Fruit fly (Drosophila melanogaster) whole organism, embryonic: ENCODE results near the gene Bicra.

ENCODE experiments used
- BEAF-32 ChIP-seq: fragments of 200-800 bp; sonication (Bioruptor generic); optimal IDR thresholded peaks from 3 replicates; lab custom pipeline; 2017; ENCODE audit warnings: missing biosample characterization, missing genetic modification characterization, mild to moderate bottlenecking, moderate library complexity, missing genetic modification reagents
- CG11695 ChIP-seq: fragments of 200-800 bp; sonication (Bioruptor generic); IDR thresholded peaks from 3 replicates; pipeline ENCODE4 v1.3.6; 2022; ENCODE audit warnings: missing biosample characterization, missing genetic modification characterization
- CG12744 ChIP-seq: fragments of 200-800 bp; sonication (Bioruptor generic); optimal IDR thresholded peaks from 2 replicates; lab custom pipeline; 2016; ENCODE audit warnings: missing biosample characterization, missing genetic modification characterization
- CG15073 ChIP-seq: fragments of 200-800 bp; sonication (Bioruptor generic); optimal IDR thresholded peaks from 2 replicates; lab custom pipeline; 2016; ENCODE audit warnings: missing biosample characterization, missing genetic modification characterization
- CG1603 ChIP-seq: fragments of 200-800 bp; sonication (Bioruptor generic); optimal IDR thresholded peaks from 2 replicates; lab custom pipeline; 2019; ENCODE audit warnings: missing biosample characterization, mild to moderate bottlenecking, missing genetic modification characterization, moderate library complexity
- CG17361 ChIP-seq: fragments of 200-800 bp; sonication (Bioruptor generic); IDR thresholded peaks from 3 replicates; pipeline ENCODE4 v1.3.6; 2022; ENCODE audit warnings: missing biosample characterization, missing genetic modification characterization
- CG17385 ChIP-seq: fragments of 200-800 bp; sonication (Bioruptor generic); optimal IDR thresholded peaks from 3 replicates; lab custom pipeline; 2018; ENCODE audit warnings: missing biosample characterization, mild to moderate bottlenecking, missing genetic modification characterization
- CG17912 ChIP-seq: fragments of 200-800 bp; sonication (Bioruptor generic); optimal IDR thresholded peaks from 2 replicates; lab custom pipeline; 2018; ENCODE audit warnings: missing biosample characterization, mild to moderate bottlenecking, missing genetic modification characterization
- CG2120 ChIP-seq: fragments of 200-800 bp; sonication (Bioruptor generic); optimal IDR thresholded peaks from 3 replicates; lab custom pipeline; 2016; ENCODE audit warnings: missing biosample characterization, missing genetic modification characterization
- CG30431 ChIP-seq: fragments of 200-800 bp; sonication (Bioruptor generic); optimal IDR thresholded peaks from 2 replicates; lab custom pipeline; 2017; ENCODE audit warnings: missing biosample characterization, missing genetic modification characterization
- CG31224 ChIP-seq: fragments of 200-800 bp; sonication (Bioruptor generic); IDR thresholded peaks from 2 replicates; pipeline ENCODE4 v1.3.6; 2022; ENCODE audit warnings: missing biosample characterization, missing genetic modification characterization
- CG34224 ChIP-seq: fragments of 200-800 bp; sonication (Bioruptor generic); IDR thresholded peaks from 3 replicates; pipeline ENCODE4 v1.3.6; 2022; ENCODE audit warnings: missing biosample characterization, missing genetic modification characterization; ENCODE audit not compliant: partially characterized antibody
- CG6683 ChIP-seq: fragments of 200-800 bp; sonication (Bioruptor generic); optimal IDR thresholded peaks from 2 replicates; lab custom pipeline; 2017; ENCODE audit warnings: missing biosample characterization, mild to moderate bottlenecking, missing genetic modification characterization, missing genetic modification reagents
- CG6854 ChIP-seq: fragments of 200-800 bp; sonication (Bioruptor generic); optimal IDR thresholded peaks from 3 replicates; lab custom pipeline; 2017; ENCODE audit warnings: missing biosample characterization, mild to moderate bottlenecking, missing genetic modification characterization
- CG7745 ChIP-seq: fragments of 200-800 bp; sonication (Bioruptor generic); optimal IDR thresholded peaks from 2 replicates; lab custom pipeline; 2018; ENCODE audit warnings: missing biosample characterization, mild to moderate bottlenecking, missing genetic modification characterization, moderate library complexity
- CG7987 ChIP-seq: fragments of 200-800 bp; sonication (Bioruptor generic); optimal IDR thresholded peaks from 2 replicates; lab custom pipeline; 2018; ENCODE audit warnings: missing biosample characterization, mild to moderate bottlenecking, missing genetic modification characterization, moderate library complexity
- CG9932 ChIP-seq: fragments of 200-800 bp; sonication (Bioruptor generic); IDR thresholded peaks from 2 replicates; pipeline ENCODE4 v1.3.6; 2022; ENCODE audit warnings: missing biosample characterization, missing genetic modification characterization
- Chrac-16 ChIP-seq: fragments of 200-800 bp; sonication (Bioruptor generic); optimal IDR thresholded peaks from 3 replicates; lab custom pipeline; 2016; ENCODE audit warnings: missing biosample characterization, missing genetic modification characterization
- CkIIα-i1 ChIP-seq: fragments of 200-800 bp; sonication (Bioruptor generic); IDR thresholded peaks from 2 replicates; pipeline ENCODE4 v1.3.6; 2022; ENCODE audit warnings: missing biosample characterization, missing genetic modification characterization
- Dfd ChIP-seq, 2 experiments: fragments of >200 bp; optimal IDR thresholded peaks; 2 replicates each; lab custom pipeline; 2017; ENCODE audit warnings: missing biosample characterization in 2 of 2, missing genetic modification characterization in 2 of 2
- Drgx ChIP-seq: fragments of 200-800 bp; sonication (Bioruptor generic); IDR thresholded peaks from 2 replicates; pipeline ENCODE4 v1.3.6; 2022; ENCODE audit warnings: missing biosample characterization, missing genetic modification characterization
- Eip74EF ChIP-seq, 2 experiments: fragments of 200-800 bp in 1 of 2; fragments of >200 bp in 1 of 2; sonication (Bioruptor generic) in 1 of 2; optimal IDR thresholded peaks; 2 replicates each; lab custom pipeline; 2017 to 2019; ENCODE audit warnings: missing biosample characterization in 2 of 2, missing genetic modification characterization in 2 of 2, mild to moderate bottlenecking in 1 of 2, moderate library complexity in 1 of 2
- HLH3B ChIP-seq: fragments of 200-800 bp; sonication (Bioruptor generic); IDR thresholded peaks from 2 replicates; pipeline ENCODE4 v1.3.6; 2022; ENCODE audit warnings: missing biosample characterization, missing genetic modification characterization
- HLH4C ChIP-seq: fragments of 200-800 bp; sonication (Bioruptor generic); IDR thresholded peaks from 3 replicates; pipeline ENCODE4 v1.3.6; 2022; ENCODE audit warnings: missing biosample characterization, missing genetic modification characterization; ENCODE audit not compliant: partially characterized antibody
- Hand ChIP-seq: fragments of 200-800 bp; sonication (Bioruptor generic); optimal IDR thresholded peaks from 2 replicates; lab custom pipeline; 2017; ENCODE audit warnings: mild to moderate bottlenecking, missing biosample characterization, missing genetic modification reagents, missing genetic modification characterization
- Hr78 ChIP-seq, 2 experiments: fragments of 200-800 bp in 1 of 2; fragments of >200 bp in 1 of 2; sonication (Bioruptor generic) in 1 of 2; optimal IDR thresholded peaks; 2 replicates each; lab custom pipeline; 2017 to 2019; ENCODE audit warnings: missing biosample characterization in 2 of 2, missing genetic modification characterization in 2 of 2, mild to moderate bottlenecking in 1 of 2, moderate library complexity in 1 of 2
- MBD-R2 ChIP-seq: fragments of 200-800 bp; sonication (Bioruptor generic); IDR thresholded peaks from 2 replicates; pipeline ENCODE4 v1.3.6; 2022; ENCODE audit warnings: missing biosample characterization, missing genetic modification characterization
- Mad ChIP-seq: fragments of 200-800 bp; sonication (Bioruptor generic); optimal IDR thresholded peaks from 2 replicates; lab custom pipeline; 2016; ENCODE audit warnings: missing biosample characterization, missing genetic modification characterization
- NFAT ChIP-seq: fragments of 200-800 bp; sonication (Bioruptor generic); IDR thresholded peaks from 2 replicates; pipeline ENCODE4 v1.3.6; 2022; ENCODE audit warnings: missing biosample characterization, missing genetic modification characterization
- Six4 ChIP-seq: fragments of 200-800 bp; sonication (Bioruptor generic); optimal IDR thresholded peaks from 2 replicates; lab custom pipeline; 2016; ENCODE audit warnings: missing biosample characterization, missing genetic modification characterization
- Ssrp ChIP-seq: fragments of 200-800 bp; sonication (Bioruptor generic); optimal IDR thresholded peaks from 2 replicates; lab custom pipeline; 2018; ENCODE audit warnings: missing biosample characterization, mild to moderate bottlenecking, missing genetic modification characterization, moderate library complexity
- Taf1 ChIP-seq: fragments of 200-800 bp; sonication (Bioruptor generic); IDR thresholded peaks from 2 replicates; pipeline ENCODE4 v1.3.6; 2022; ENCODE audit warnings: missing biosample characterization, missing genetic modification characterization
- Vsx1 ChIP-seq: fragments of 200-800 bp; sonication (Bioruptor generic); optimal IDR thresholded peaks from 2 replicates; lab custom pipeline; 2017; ENCODE audit warnings: missing biosample characterization, mild to moderate bottlenecking, missing genetic modification characterization, missing genetic modification reagents
- Xbp1 ChIP-seq: fragments of 200-800 bp; sonication (Bioruptor generic); optimal IDR thresholded peaks from 3 replicates; lab custom pipeline; 2016; ENCODE audit warnings: missing biosample characterization, mild to moderate bottlenecking, missing genetic modification characterization
- Xrp1 ChIP-seq: fragments of 200-800 bp; sonication (Bioruptor generic); IDR thresholded peaks from 2 replicates; pipeline ENCODE4 v1.3.6; 2022; ENCODE audit warnings: missing biosample characterization, missing genetic modification characterization
- az2 ChIP-seq: fragments of 200-800 bp; sonication (Bioruptor generic); optimal IDR thresholded peaks from 3 replicates; lab custom pipeline; 2016; ENCODE audit warnings: missing biosample characterization, missing genetic modification characterization
- crc ChIP-seq: fragments of 200-800 bp; sonication (Bioruptor generic); optimal IDR thresholded peaks from 2 replicates; lab custom pipeline; 2016; ENCODE audit warnings: missing biosample characterization, missing genetic modification characterization
- grn ChIP-seq: fragments of 200-800 bp; sonication (Bioruptor generic); optimal IDR thresholded peaks from 3 replicates; lab custom pipeline; 2017; ENCODE audit warnings: missing biosample characterization, missing genetic modification characterization
- lilli ChIP-seq: fragments of 200-800 bp; sonication (Bioruptor generic); optimal IDR thresholded peaks from 3 replicates; lab custom pipeline; 2016; ENCODE audit warnings: missing biosample characterization, missing genetic modification characterization
- lola ChIP-seq, 3 experiments: fragments of >200 bp in 2 of 3; fragments of 200-800 bp in 1 of 3; sonication (Bioruptor generic) in 1 of 3; optimal IDR thresholded peaks; 2 replicates each; lab custom pipeline; 2017 to 2019; ENCODE audit warnings: missing biosample characterization in 3 of 3, missing genetic modification characterization in 3 of 3, mild to moderate bottlenecking in 1 of 3, moderate library complexity in 1 of 3
- mirr ChIP-seq: fragments of 200-800 bp; sonication (Bioruptor generic); optimal IDR thresholded peaks from 3 replicates; lab custom pipeline; 2018; ENCODE audit warnings: missing biosample characterization, mild to moderate bottlenecking, missing genetic modification characterization
- pfk ChIP-seq: fragments of 200-800 bp; sonication (Bioruptor generic); optimal IDR thresholded peaks from 2 replicates; lab custom pipeline; 2018; ENCODE audit warnings: missing biosample characterization, mild to moderate bottlenecking, missing genetic modification characterization, moderate library complexity
- sc ChIP-seq, 3 experiments: fragments of >200 bp in 2 of 3; fragments of 200-800 bp in 1 of 3; sonication (Bioruptor generic) in 1 of 3; optimal IDR thresholded peaks; 2 replicates in 2 of 3; 3 replicates in 1 of 3; lab custom pipeline; 2017; ENCODE audit warnings: mild to moderate bottlenecking in 1 of 3, missing biosample characterization in 1 of 3, missing genetic modification characterization in 1 of 3, missing genetic modification reagents in 1 of 3
- slbo ChIP-seq: fragments of 200-800 bp; sonication (Bioruptor generic); IDR thresholded peaks from 2 replicates; pipeline ENCODE4 v1.3.6; 2022; ENCODE audit warnings: missing biosample characterization, missing genetic modification characterization
- sqz ChIP-seq: fragments of 200-800 bp; sonication (Bioruptor generic); optimal IDR thresholded peaks from 3 replicates; lab custom pipeline; 2018; ENCODE audit warnings: missing biosample characterization, mild to moderate bottlenecking, missing genetic modification characterization
- trem ChIP-seq: fragments of 200-800 bp; optimal IDR thresholded peaks from 3 replicates; lab custom pipeline; 2019; ENCODE audit warnings: missing biosample characterization, mild to moderate bottlenecking, missing genetic modification characterization, moderate library complexity
- tup ChIP-seq: fragments of 200-800 bp; sonication (Bioruptor generic); optimal IDR thresholded peaks from 2 replicates; lab custom pipeline; 2016; ENCODE audit warnings: missing biosample characterization, mild to moderate bottlenecking, missing genetic modification characterization, moderate library complexity

Bicra gene

dm6 chr3R:29138961-29139527 is 76.2 kb downstream of the Bicra start (continued):
- TF ChIP-seq Eip74EF (GFP tag; optimal IDR thresholded peaks at IDR 0.05; lab: Kevin White, UChicago): no peak
- peak; percentile 19; the same call in 1 of the 2 replicates for TF ChIP-seq Xrp1
- TF ChIP-seq lilli (GFP tag; lab: Kevin White, UChicago): peak; percentile 9
- TF ChIP-seq CG17385 (GFP tag; lab: Kevin White, UChicago): no peak
- TF ChIP-seq CG12744: no peak
- TF ChIP-seq Dfd (GFP tag; optimal IDR thresholded peaks at IDR 0.05; lab: Kevin White, UChicago): no peak
- TF ChIP-seq MBD-R2: no peak
- peak; percentile 40 for TF ChIP-seq CG2120 (GFP tag; lab: Kevin White, UChicago)
- TF ChIP-seq CG1603: peak; percentile 41
- peak; percentile 38; the same call in 1 of the 2 replicates for TF ChIP-seq Taf1
- TF ChIP-seq pfk (GFP tag; lab: Kevin White, UChicago): no peak
- TF ChIP-seq CkIIα-i1 (GFP tag; lab: Robert Waterston, UW): no peak
- no peak for TF ChIP-seq CG7987
- no peak for TF ChIP-seq CG17912 (GFP tag; lab: Kevin White, UChicago)
- no peak for TF ChIP-seq CG15073
- TF ChIP-seq tup (GFP tag; lab: Kevin White, UChicago): no peak
- no peak for TF ChIP-seq CG6854 (GFP tag; lab: Kevin White, UChicago)
- no peak for TF ChIP-seq Ssrp (tag; lab: Kevin White, UChicago)
- no peak for TF ChIP-seq Hand (GFP tag; lab: Kevin White, UChicago)
- TF ChIP-seq slbo: peak; percentile 61; the same call in 1 of the 2 replicates
- TF ChIP-seq CG6683 (GFP tag; lab: Kevin White, UChicago): no peak
- no peak for TF ChIP-seq CG7745 (tag; lab: Kevin White, UChicago)
- TF ChIP-seq BEAF-32: no peak
- TF ChIP-seq CG30431 (GFP tag; lab: Kevin White, UChicago): no peak
- peak in 1 of 2 experiments; percentile 1 for TF ChIP-seq Hr78 (GFP tag; optimal IDR thresholded peaks at IDR 0.05; lab: Kevin White, UChicago)
- TF ChIP-seq Drgx (GFP tag; lab: Robert Waterston, UW): no peak
- TF ChIP-seq HLH4C: no peak
- TF ChIP-seq Six4 (GFP tag; lab: Kevin White, UChicago): no peak
- no peak for TF ChIP-seq az2 (GFP tag; lab: Kevin White, UChicago)
- peak; percentile 33; the same call in 1 of the 2 replicates for TF ChIP-seq HLH3B (GFP tag; lab: Robert Waterston, UW)
- TF ChIP-seq CG17361 (GFP tag; lab: Robert Waterston, UW): 0 out of 3 replicates have a peak, but pooled peaks have one; percentile 25
- TF ChIP-seq mirr (GFP tag; lab: Kevin White, UChicago): no peak
- TF ChIP-seq sqz: no peak
- no peak for TF ChIP-seq trem (tag; lab: Kevin White, UChicago)
- TF ChIP-seq Mad (GFP tag; lab: Kevin White, UChicago): no peak
- TF ChIP-seq crc (GFP tag; lab: Kevin White, UChicago): no peak
- 0 out of 3 replicates have a peak, but pooled peaks have one; percentile 19 for TF ChIP-seq CG11695 (GFP tag; lab: Robert Waterston, UW)
- TF ChIP-seq Chrac-16 (GFP tag; lab: Kevin White, UChicago): peak; percentile 6
- TF ChIP-seq lola (GFP tag; optimal IDR thresholded peaks at IDR 0.05; lab: Kevin White, UChicago): no peak
- no peak for TF ChIP-seq Vsx1 (GFP tag; lab: Kevin White, UChicago)
- peak; percentile 19 for TF ChIP-seq Xbp1 (GFP tag; lab: Kevin White, UChicago)
- TF ChIP-seq sc (optimal IDR thresholded peaks at IDR 0.05; lab: Kevin White, UChicago): no peak
- no peak for TF ChIP-seq sc (GFP tag; optimal IDR thresholded peaks at IDR 0.05; lab: Kevin White, UChicago)
- no peak for TF ChIP-seq grn (GFP tag; lab: Kevin White, UChicago)
- peak; percentile 49 for TF ChIP-seq CG9932
- no peak for TF ChIP-seq CG31224
- TF ChIP-seq CG34224: no peak
- no peak for TF ChIP-seq NFAT (GFP tag; lab: Robert Waterston, UW)
